Fruit fly (Drosophila melanogaster) whole organism, embryonic: ENCODE results near the gene rdog.

Source experiments
- CG11560 ChIP-seq: fragments of 200-800 bp; sonication (Bioruptor generic); IDR thresholded peaks from 3 replicates; pipeline ENCODE4 v1.3.6; 2022; ENCODE audit warnings: missing biosample characterization, missing genetic modification characterization
- CG11723 ChIP-seq: fragments of 200-800 bp; sonication (Bioruptor generic); optimal IDR thresholded peaks from 2 replicates; lab custom pipeline; 2017; ENCODE audit warnings: missing biosample characterization, mild to moderate bottlenecking, missing genetic modification characterization
- CG14014 ChIP-seq: fragments of 200-800 bp; sonication (Bioruptor generic); IDR thresholded peaks from 2 replicates; pipeline ENCODE4 v1.3.6; 2022; ENCODE audit warnings: missing biosample characterization, missing genetic modification characterization
- CG15514 ChIP-seq: fragments of 200-800 bp; sonication (Bioruptor generic); optimal IDR thresholded peaks from 3 replicates; lab custom pipeline; 2017; ENCODE audit warnings: missing biosample characterization, missing genetic modification characterization, mild to moderate bottlenecking, moderate library complexity, missing genetic modification reagents
- CG16779 ChIP-seq: fragments of 200-800 bp; sonication (Bioruptor generic); IDR thresholded peaks from 2 replicates; pipeline ENCODE4 v1.3.6; 2022; ENCODE audit warnings: missing biosample characterization, missing genetic modification characterization
- CG18262 ChIP-seq: fragments of 200-800 bp; optimal IDR thresholded peaks from 3 replicates; lab custom pipeline; 2019; ENCODE audit warnings: missing biosample characterization, mild to moderate bottlenecking, missing genetic modification characterization, moderate library complexity
- CG18599 ChIP-seq: fragments of 200-800 bp; sonication (Bioruptor generic); optimal IDR thresholded peaks from 3 replicates; lab custom pipeline; 2017; ENCODE audit warnings: missing biosample characterization, missing genetic modification characterization, mild to moderate bottlenecking, moderate library complexity, missing genetic modification reagents
- CG2199 ChIP-seq: fragments of 200-800 bp; sonication (Bioruptor generic); IDR thresholded peaks from 3 replicates; pipeline ENCODE4 v1.3.6; 2022; ENCODE audit warnings: missing biosample characterization, missing genetic modification characterization
- CG2678 ChIP-seq: fragments of 200-800 bp; sonication (Bioruptor generic); optimal IDR thresholded peaks from 3 replicates; lab custom pipeline; 2019; ENCODE audit warnings: missing biosample characterization, mild to moderate bottlenecking, missing genetic modification characterization, moderate library complexity
- CG2712 ChIP-seq: fragments of 200-800 bp; optimal IDR thresholded peaks from 3 replicates; lab custom pipeline; 2019; ENCODE audit warnings: missing biosample characterization, mild to moderate bottlenecking, missing genetic modification characterization, moderate library complexity
- CG30020 ChIP-seq: fragments of 200-800 bp; optimal IDR thresholded peaks from 2 replicates; lab custom pipeline; 2019; ENCODE audit warnings: missing biosample characterization, mild to moderate bottlenecking, missing genetic modification characterization, moderate library complexity
- CG32767 ChIP-seq: fragments of 200-800 bp; sonication (Bioruptor generic); IDR thresholded peaks from 2 replicates; pipeline ENCODE4 v1.3.6; 2022; ENCODE audit warnings: missing biosample characterization, missing genetic modification characterization
- CG5953 ChIP-seq: fragments of 200-800 bp; sonication (Bioruptor generic); IDR thresholded peaks from 2 replicates; pipeline ENCODE4 v1.3.6; 2022; ENCODE audit warnings: missing biosample characterization, missing genetic modification characterization
- CG7556 ChIP-seq: fragments of 200-800 bp; sonication (Bioruptor generic); optimal IDR thresholded peaks from 2 replicates; lab custom pipeline; 2017; ENCODE audit warnings: missing biosample characterization, mild to moderate bottlenecking, missing genetic modification characterization
- CG9727 ChIP-seq: fragments of 200-800 bp; sonication (Bioruptor generic); optimal IDR thresholded peaks from 3 replicates; lab custom pipeline; 2017; ENCODE audit warnings: missing biosample characterization, mild to moderate bottlenecking, missing genetic modification characterization
- Dek ChIP-seq: fragments of 200-800 bp; sonication (Bioruptor generic); optimal IDR thresholded peaks from 3 replicates; lab custom pipeline; 2019; ENCODE audit warnings: missing biosample characterization, mild to moderate bottlenecking, missing genetic modification characterization, moderate library complexity
- Fer3 ChIP-seq: fragments of 200-800 bp; sonication (Bioruptor generic); optimal IDR thresholded peaks from 2 replicates; lab custom pipeline; 2018; ENCODE audit warnings: missing biosample characterization, mild to moderate bottlenecking, missing genetic modification characterization, moderate library complexity
- HLH54F ChIP-seq: fragments of 200-800 bp; sonication (Bioruptor generic); optimal IDR thresholded peaks from 3 replicates; lab custom pipeline; 2016; ENCODE audit warnings: missing biosample characterization, missing genetic modification characterization
- Hand ChIP-seq: fragments of 200-800 bp; sonication (Bioruptor generic); optimal IDR thresholded peaks from 2 replicates; lab custom pipeline; 2017; ENCODE audit warnings: mild to moderate bottlenecking, missing biosample characterization, missing genetic modification reagents, missing genetic modification characterization
- Hmr ChIP-seq: fragments of 200-800 bp; sonication (Bioruptor generic); optimal IDR thresholded peaks from 3 replicates; lab custom pipeline; 2017; ENCODE audit warnings: mild to moderate bottlenecking, missing biosample characterization, missing genetic modification reagents, missing genetic modification characterization
- Hmx ChIP-seq: fragments of 200-800 bp; sonication (Bioruptor generic); optimal IDR thresholded peaks from 2 replicates; lab custom pipeline; 2016; ENCODE audit warnings: missing biosample characterization, missing genetic modification characterization
- Med ChIP-seq: fragments of 200-800 bp; sonication (Bioruptor generic); peaks from one replicate; lab custom pipeline; 2016; ENCODE audit warnings: missing biosample characterization, missing genetic modification characterization, mild to moderate bottlenecking, inconsistent platforms, moderate library complexity
- Scr ChIP-seq: fragments of 200-800 bp; sonication (Bioruptor generic); IDR thresholded peaks from 2 replicates; pipeline ENCODE4 v1.3.6; 2022; ENCODE audit warnings: missing biosample characterization, missing genetic modification characterization; ENCODE audit not compliant: partially characterized antibody
- Sox100B ChIP-seq: fragments of 200-800 bp; sonication (Bioruptor generic); optimal IDR thresholded peaks from 3 replicates; lab custom pipeline; 2018; ENCODE audit warnings: missing biosample characterization, mild to moderate bottlenecking, missing genetic modification characterization
- Sry-δ ChIP-seq: fragments of 200-800 bp; sonication (Bioruptor generic); optimal IDR thresholded peaks from 2 replicates; lab custom pipeline; 2016; ENCODE audit warnings: missing biosample characterization, missing genetic modification characterization
- Stat92E ChIP-seq, 3 experiments: fragments of >200 bp in 2 of 3; fragments of 200-800 bp in 1 of 3; sonication (Bioruptor generic) in 1 of 3; optimal IDR thresholded peaks; 2 replicates each; lab custom pipeline; 2017 to 2019; ENCODE audit warnings: missing biosample characterization in 3 of 3, missing genetic modification characterization in 3 of 3, mild to moderate bottlenecking in 1 of 3, moderate library complexity in 1 of 3
- ab ChIP-seq: fragments of 200-800 bp; sonication (Bioruptor generic); optimal IDR thresholded peaks from 2 replicates; lab custom pipeline; 2016; ENCODE audit warnings: missing biosample characterization, missing genetic modification characterization
- abd-A ChIP-seq: fragments of 200-800 bp; sonication (Bioruptor generic); optimal IDR thresholded peaks from 3 replicates; lab custom pipeline; 2019; ENCODE audit warnings: missing biosample characterization, mild to moderate bottlenecking, missing genetic modification characterization, moderate library complexity
- ac ChIP-seq: fragments of 200-800 bp; sonication (Bioruptor generic); optimal IDR thresholded peaks from 3 replicates; lab custom pipeline; 2017; ENCODE audit warnings: missing biosample characterization, mild to moderate bottlenecking, missing genetic modification characterization
- amos ChIP-seq: fragments of 200-800 bp; sonication (Bioruptor generic); IDR thresholded peaks from 2 replicates; pipeline ENCODE4 v1.3.6; 2022; ENCODE audit warnings: missing biosample characterization, missing genetic modification characterization; ENCODE audit not compliant: partially characterized antibody
- az2 ChIP-seq: fragments of 200-800 bp; sonication (Bioruptor generic); optimal IDR thresholded peaks from 3 replicates; lab custom pipeline; 2016; ENCODE audit warnings: missing biosample characterization, missing genetic modification characterization
- bbx ChIP-seq: fragments of 200-800 bp; sonication (Bioruptor generic); IDR thresholded peaks from 2 replicates; pipeline ENCODE4 v1.3.6; 2022; ENCODE audit warnings: missing biosample characterization, missing genetic modification characterization; ENCODE audit not compliant: partially characterized antibody
- chinmo ChIP-seq: fragments of 200-800 bp; sonication (Bioruptor generic); IDR thresholded peaks from 4 replicates; pipeline ENCODE4 v1.3.6; 2022; ENCODE audit warnings: missing biosample characterization, missing genetic modification characterization; ENCODE audit not compliant: partially characterized antibody
- dmrt11E ChIP-seq: fragments of 200-800 bp; sonication (Bioruptor generic); optimal IDR thresholded peaks from 3 replicates; lab custom pipeline; 2018; ENCODE audit warnings: missing biosample characterization, mild to moderate bottlenecking, missing genetic modification characterization, moderate library complexity
- ewg ChIP-seq: fragments of 200-800 bp; sonication (Bioruptor generic); optimal IDR thresholded peaks from 3 replicates; lab custom pipeline; 2017; ENCODE audit warnings: mild to moderate bottlenecking, missing biosample characterization, missing genetic modification reagents, missing genetic modification characterization
- fu2 ChIP-seq: fragments of 200-800 bp; sonication (Bioruptor generic); optimal IDR thresholded peaks from 2 replicates; lab custom pipeline; 2016; ENCODE audit warnings: missing biosample characterization, missing genetic modification characterization
- grau ChIP-seq: fragments of 200-800 bp; optimal IDR thresholded peaks from 3 replicates; lab custom pipeline; 2019; ENCODE audit warnings: missing biosample characterization, mild to moderate bottlenecking, missing genetic modification characterization, moderate library complexity
- ind ChIP-seq: fragments of 200-800 bp; sonication (Bioruptor generic); optimal IDR thresholded peaks from 3 replicates; lab custom pipeline; 2016; ENCODE audit warnings: missing biosample characterization, missing genetic modification characterization
- inv ChIP-seq: fragments of 200-800 bp; sonication (Bioruptor generic); IDR thresholded peaks from 2 replicates; pipeline ENCODE4 v1.3.6; 2022; ENCODE audit warnings: missing biosample characterization, missing genetic modification characterization; ENCODE audit not compliant: partially characterized antibody
- klu ChIP-seq: fragments of 200-800 bp; sonication (Bioruptor generic); IDR thresholded peaks from 2 replicates; pipeline ENCODE4 v1.3.6; 2022; ENCODE audit warnings: missing biosample characterization, missing genetic modification characterization
- peb ChIP-seq: fragments of 200-800 bp; sonication (Bioruptor generic); IDR thresholded peaks from 2 replicates; pipeline ENCODE4 v1.3.6; 2022; ENCODE audit warnings: missing biosample characterization, missing genetic modification characterization
- row ChIP-seq: fragments of 200-800 bp; sonication (Bioruptor generic); IDR thresholded peaks from 3 replicates; pipeline ENCODE4 v1.3.6; 2022; ENCODE audit warnings: missing biosample characterization, missing genetic modification characterization
- salm ChIP-seq: fragments of 200-800 bp; sonication (Bioruptor generic); optimal IDR thresholded peaks from 2 replicates; lab custom pipeline; 2018; ENCODE audit warnings: missing biosample characterization, mild to moderate bottlenecking, missing genetic modification characterization
- seq ChIP-seq: fragments of 200-800 bp; sonication (Bioruptor generic); IDR thresholded peaks from 2 replicates; pipeline ENCODE4 v1.3.6; 2022; ENCODE audit warnings: missing biosample characterization, missing genetic modification characterization
- sisA ChIP-seq: fragments of 200-800 bp; sonication (Bioruptor generic); IDR thresholded peaks from 2 replicates; pipeline ENCODE4 v1.3.6; 2022; ENCODE audit warnings: missing biosample characterization, missing genetic modification characterization
- slou ChIP-seq: fragments of 200-800 bp; sonication (Bioruptor generic); optimal IDR thresholded peaks from 3 replicates; lab custom pipeline; 2016; ENCODE audit warnings: missing biosample characterization, missing genetic modification characterization
- tio ChIP-seq: fragments of 200-800 bp; sonication (Bioruptor generic); optimal IDR thresholded peaks from 2 replicates; lab custom pipeline; 2017; ENCODE audit warnings: missing biosample characterization, missing genetic modification characterization, inconsistent platforms
- ttk ChIP-seq: fragments of 200-800 bp; sonication (Bioruptor generic); IDR thresholded peaks from 2 replicates; pipeline ENCODE4 v2.1.2; 2022; ENCODE audit warnings: missing biosample characterization, missing genetic modification characterization
- vvl ChIP-seq: fragments of 200-800 bp; sonication (Bioruptor generic); IDR thresholded peaks from 2 replicates; pipeline ENCODE4 v1.3.6; 2022; ENCODE audit warnings: missing biosample characterization, missing genetic modification characterization

Gene rdog

dm6 chr3R:29190984-29191383 lies 33.1 kb downstream of the rdog start (continued):
- TF ChIP-seq CG30020 (tag; lab: Kevin White, UChicago), result no peak
- no peak for TF ChIP-seq Stat92E (GFP tag; optimal IDR thresholded peaks at IDR 0.05; lab: Kevin White, UChicago)
- no peak for TF ChIP-seq CG11560 (tag; lab: Robert Waterston, UW)
- no peak for TF ChIP-seq inv (GFP tag; lab: Robert Waterston, UW)
- TF ChIP-seq CG5953 (GFP tag; lab: Robert Waterston, UW), result no peak
- TF ChIP-seq CG18262 (tag; lab: Kevin White, UChicago), result no peak
- no peak for TF ChIP-seq CG11723 (GFP tag; lab: Kevin White, UChicago)
- TF ChIP-seq Hand (GFP tag; lab: Kevin White, UChicago), result no peak
- 0 out of 2 replicates have a peak, but pooled peaks have one; percentile 7 for TF ChIP-seq ttk (GFP tag; lab: Robert Waterston, UW)
- TF ChIP-seq Sox100B (GFP tag; lab: Kevin White, UChicago), result no peak

- TF ChIP-seq amos (GFP tag; lab: Robert Waterston, UW) (no peak), az2 (GFP tag; lab: Kevin White, UChicago) (no peak), Fer3 (tag; lab: Kevin White, UChicago) (no peak), tio (GFP tag; lab: Kevin White, UChicago) (no peak), vvl (no peak), CG2712 (tag; lab: Kevin White, UChicago) (no peak), Scr (GFP tag; lab: Robert Waterston, UW) (no peak), ewg (peak; percentile 76), HLH54F (GFP tag; lab: Kevin White, UChicago) (no peak), salm (tag; lab: Kevin White, UChicago) (no peak), sisA (no peak), abd-A (tag; lab: Kevin White, UChicago) (peak; percentile 14), Hmx (GFP tag; lab: Kevin White, UChicago) (no peak), CG18599 (GFP tag; lab: Kevin White, UChicago) (peak; percentile 18), grau (tag; lab: Kevin White, UChicago) (no peak), CG15514 (GFP tag; lab: Kevin White, UChicago) (peak; percentile 15), fu2 (GFP tag; lab: Kevin White, UChicago) (no peak), CG11723 (GFP tag; lab: Kevin White, UChicago) (no peak), bbx (no peak), peb (GFP tag; lab: Robert Waterston, UW) (no peak), chinmo (GFP tag; lab: Robert Waterston, UW) (0 out of 4 replicates have a peak, but pooled peaks have one; percentile 44), slou (GFP tag; lab: Kevin White, UChicago) (no peak), Med (GFP tag; lab: Kevin White, UChicago) (peak; percentile 55), seq (GFP tag; lab: Robert Waterston, UW) (no peak), Dek (tag; lab: Kevin White, UChicago) (no peak), CG32767 (GFP tag; lab: Robert Waterston, UW) (no peak), ac (no peak), CG9727 (no peak), CG14014 (GFP tag; lab: Robert Waterston, UW) (no peak), row (GFP tag; lab: Robert Waterston, UW) (0 out of 3 replicates have a peak, but pooled peaks have one; percentile 17), CG16779 (GFP tag; lab: Robert Waterston, UW) (0 out of 2 replicates have a peak, but pooled peaks have one; percentile 45), Sry-δ (GFP tag; lab: Kevin White, UChicago) (no peak), CG2678 (tag; lab: Kevin White, UChicago) (no peak), CG2199 (GFP tag; lab: Robert Waterston, UW) (no peak), dmrt11E (tag; lab: Kevin White, UChicago) (no peak), Hmr (GFP tag; lab: Kevin White, UChicago) (peak; percentile 35), CG7556 (GFP tag; lab: Kevin White, UChicago) (peak; percentile 33), klu (GFP tag; lab: Robert Waterston, UW) (no peak), ab (no peak), ind (GFP tag; lab: Kevin White, UChicago) (no peak)
Measured at dm6 chr3R:29194957-29195356, 37.0 kb downstream of the rdog start, which contains the start of gene jus. jus (minus strand) TSS chr3R:29194994.
